Fruit fly (Drosophila melanogaster): ENCODE results near the gene PAPLA1.

DNA sequence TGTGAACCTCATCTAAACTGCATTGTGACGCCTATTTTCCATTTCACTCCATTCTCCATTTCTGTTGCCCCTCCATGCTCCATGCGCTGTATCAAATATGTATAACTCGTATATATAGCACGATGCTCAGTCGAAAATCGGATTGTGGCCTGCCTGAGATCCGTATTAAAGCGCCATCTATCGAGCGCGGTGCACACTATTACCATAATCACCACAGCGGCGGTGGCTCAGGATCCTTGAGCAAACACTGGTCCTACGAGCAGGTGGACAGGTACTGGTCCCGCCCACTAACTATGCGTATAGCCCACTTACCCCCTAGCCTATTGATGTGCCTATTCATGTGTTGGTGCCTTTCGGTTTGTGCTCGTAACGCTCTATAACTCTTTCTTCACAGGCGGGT, 25.6 kb upstream of the PAPLA1 start:
- no peak for TF ChIP-seq CG5204 (GFP tag; optimal IDR thresholded peaks at IDR 0.05)
- no peak for TF ChIP-seq CG11617 (GFP tag; optimal IDR thresholded peaks at IDR 0.05)
